Fruit fly (Drosophila melanogaster): ENCODE measurements around the gene CG8010.

The CG8010 gene

dm6 chrX:19291780-19292605 lies 23.3 kb upstream of the CG8010 start:
- TF ChIP-seq CG34376 (GFP tag; optimal IDR thresholded peaks at IDR 0.05) (peak; percentile 48), al (GFP tag; IDR thresholded peaks at IDR 0.05) (no peak), gem (tag; optimal IDR thresholded peaks at IDR 0.05) (peak; percentile 22), Dip3 (GFP tag; optimal IDR thresholded peaks at IDR 0.05) (peak; percentile 35), CG8944 (GFP tag; optimal IDR thresholded peaks at IDR 0.05) (no peak), chn (GFP tag; optimal IDR thresholded peaks at IDR 0.05) (no peak), mirr (GFP tag; optimal IDR thresholded peaks at IDR 0.05) (peak; percentile 42), cwo (GFP tag; optimal IDR thresholded peaks at IDR 0.05) (no peak), Ets65A (GFP tag) (peak; percentile 26), sug (tag; optimal IDR thresholded peaks at IDR 0.05) (peak; percentile 75), Rfx (GFP tag; IDR thresholded peaks at IDR 0.05) (0 out of 2 replicates have a peak, but pooled peaks have one; percentile 27), Med (GFP tag) (peak; percentile 73), slbo (GFP tag; IDR thresholded peaks at IDR 0.05) (peak; percentile 14; the same call in 1 of the 2 replicates), D19A (tag; optimal IDR thresholded peaks at IDR 0.05) (peak; percentile 42), Oaz (GFP tag; IDR thresholded peaks at IDR 0.05) (no peak), gce (GFP tag; IDR thresholded peaks at IDR 0.05) (no peak), Meics (GFP tag; optimal IDR thresholded peaks at IDR 0.05) (peak; percentile 18), CG6683 (GFP tag; optimal IDR thresholded peaks at IDR 0.05) (no peak), fd96Cb (tag; optimal IDR thresholded peaks at IDR 0.05) (no peak), wdn (GFP tag; IDR thresholded peaks at IDR 0.05) (no peak), chinmo (GFP tag; IDR thresholded peaks at IDR 0.05; ENCODE audit: partially characterized antibody) (0 out of 4 replicates have a peak, but pooled peaks have one; percentile 31), pho (GFP tag; optimal IDR thresholded peaks at IDR 0.05) (peak; percentile 24), CG9932 (GFP tag; IDR thresholded peaks at IDR 0.05) (no peak), CG5180 (GFP tag; optimal IDR thresholded peaks at IDR 0.05) (peak; percentile 17), lilli (GFP tag; optimal IDR thresholded peaks at IDR 0.05) (peak; percentile 4), row (GFP tag; IDR thresholded peaks at IDR 0.05) (0 out of 3 replicates have a peak, but pooled peaks have one; percentile 15), zfh2 (GFP tag; optimal IDR thresholded peaks at IDR 0.05) (peak; percentile 45), CG7987 (GFP tag; optimal IDR thresholded peaks at IDR 0.05) (peak; percentile 89), CG10654 (GFP tag; optimal IDR thresholded peaks at IDR 0.05) (no peak), CG3281 (GFP tag; optimal IDR thresholded peaks at IDR 0.05) (peak; percentile 25), z (GFP tag; IDR thresholded peaks at IDR 0.05) (peak; percentile 67; the same call in 2 of the 3 replicates), CG17829 (tag; optimal IDR thresholded peaks at IDR 0.05) (no peak), fu2 (GFP tag; optimal IDR thresholded peaks at IDR 0.05) (peak; percentile 0), aop (GFP tag; IDR thresholded peaks at IDR 0.05) (no peak), CG16813 (GFP tag; IDR thresholded peaks at IDR 0.05; ENCODE audit: partially characterized antibody) (0 out of 3 replicates have a peak, but pooled peaks have one; percentile 18), D19B (GFP tag; optimal IDR thresholded peaks at IDR 0.05) (peak; percentile 8), nau (GFP tag; optimal IDR thresholded peaks at IDR 0.05) (no peak), CG15011 (GFP tag; optimal IDR thresholded peaks at IDR 0.05) (no peak), CG2120 (GFP tag; optimal IDR thresholded peaks at IDR 0.05) (peak; percentile 48), vnd (GFP tag; IDR thresholded peaks at IDR 0.05; ENCODE audit: partially characterized antibody) (0 out of 3 replicates have a peak, but pooled peaks have one; percentile 19), fru (optimal IDR thresholded peaks at IDR 0.05) (no peak), gsb-n (tag; optimal IDR thresholded peaks at IDR 0.05) (no peak), exex (tag; optimal IDR thresholded peaks at IDR 0.05) (peak; percentile 71), CG2678 (tag; optimal IDR thresholded peaks at IDR 0.05) (peak; percentile 14)
